Worm (Caenorhabditis elegans) whole organism, early embryonic: Measurements from ENCODE around the gene nlp-63.

Source experiments
- B0310.2 ChIP-seq: sonication (generic microtip); optimal IDR thresholded peaks from 2 replicates; lab custom pipeline; 2016; ENCODE audit warnings: mild to moderate bottlenecking, missing genetic modification characterization, missing compliant biosample characterization
- F13C5.2 ChIP-seq: sonication (generic microtip); optimal IDR thresholded peaks from 2 replicates; lab custom pipeline; 2017; ENCODE audit warnings: mild to moderate bottlenecking, missing genetic modification characterization, inconsistent platforms, missing compliant biosample characterization
- aly-1 ChIP-seq: sonication (generic microtip); optimal IDR thresholded peaks from 2 replicates; lab custom pipeline; 2016; ENCODE audit warnings: missing genetic modification characterization, missing compliant biosample characterization
- ama-1 ChIP-seq: fragments of 150-350 bp; optimal IDR thresholded peaks from 2 replicates; lab custom pipeline; 2014
- ceh-13 ChIP-seq: fragments of 200-800 bp; sonication (Bioruptor generic); optimal IDR thresholded peaks from 2 replicates; lab custom pipeline; 2018; ENCODE audit warnings: mild to moderate bottlenecking, missing genetic modification characterization, missing compliant biosample characterization
- ceh-36 ChIP-seq: sonication (generic microtip); optimal IDR thresholded peaks from 2 replicates; lab custom pipeline; 2016; ENCODE audit warnings: missing genetic modification characterization, inconsistent platforms, missing compliant biosample characterization
- ets-7 ChIP-seq: sonication (generic microtip); optimal IDR thresholded peaks from 2 replicates; lab custom pipeline; 2016; ENCODE audit warnings: missing genotype, missing genetic modification characterization, missing compliant biosample characterization
- flt-1 ChIP-seq: fragments of 200-800 bp; sonication (Bioruptor generic); IDR thresholded peaks from 2 replicates; pipeline ENCODE4 v1.3.6; 2022; ENCODE audit warnings: missing genetic modification characterization, missing compliant biosample characterization
- hmbx-1 ChIP-seq: sonication (generic microtip); optimal IDR thresholded peaks from 2 replicates; lab custom pipeline; 2016; ENCODE audit warnings: mild to moderate bottlenecking, missing genetic modification characterization, missing compliant biosample characterization
- hmg-4 ChIP-seq: fragments of 200-800 bp; sonication (Bioruptor generic); optimal IDR thresholded peaks from 2 replicates; lab custom pipeline; 2018; ENCODE audit warnings: mild to moderate bottlenecking, missing genetic modification characterization, missing compliant biosample characterization
- hnd-1 ChIP-seq: sonication (generic microtip); optimal IDR thresholded peaks from 2 replicates; lab custom pipeline; 2016; ENCODE audit warnings: missing genetic modification characterization, missing compliant biosample characterization
- pes-1 ChIP-seq: fragments of 200-800 bp; sonication (Bioruptor generic); IDR thresholded peaks from 2 replicates; pipeline ENCODE4 v1.3.6; 2022; ENCODE audit warnings: missing genetic modification reagents, missing genetic modification characterization, missing compliant biosample characterization
- scrt-1 ChIP-seq: fragments of 200-800 bp; sonication (Bioruptor generic); IDR thresholded peaks from 2 replicates; pipeline ENCODE4 v1.3.6; 2022; ENCODE audit warnings: missing genetic modification characterization, missing compliant biosample characterization
- sea-1 ChIP-seq: fragments of 200-800 bp; sonication (Bioruptor generic); conservative IDR thresholded peaks from 2 replicates; pipeline ENCODE4 v1.3.6; 2022; ENCODE audit warnings: missing genetic modification characterization, missing compliant biosample characterization
- tbx-11 ChIP-seq: fragments of 200-800 bp; sonication (Bioruptor generic); IDR thresholded peaks from 2 replicates; pipeline ENCODE4 v1.3.6; 2022; ENCODE audit warnings: missing genetic modification characterization, missing compliant biosample characterization
- tbx-37 ChIP-seq: fragments of 200-800 bp; sonication (Bioruptor generic); conservative IDR thresholded peaks from 2 replicates; pipeline ENCODE4 v1.3.6; 2022; ENCODE audit warnings: missing genetic modification reagents, missing genetic modification characterization, missing compliant biosample characterization
- tra-4 ChIP-seq: sonication (generic microtip); optimal IDR thresholded peaks from 2 replicates; lab custom pipeline; 2017; ENCODE audit warnings: missing genetic modification characterization, missing compliant biosample characterization

nlp-63 gene

DNA sequence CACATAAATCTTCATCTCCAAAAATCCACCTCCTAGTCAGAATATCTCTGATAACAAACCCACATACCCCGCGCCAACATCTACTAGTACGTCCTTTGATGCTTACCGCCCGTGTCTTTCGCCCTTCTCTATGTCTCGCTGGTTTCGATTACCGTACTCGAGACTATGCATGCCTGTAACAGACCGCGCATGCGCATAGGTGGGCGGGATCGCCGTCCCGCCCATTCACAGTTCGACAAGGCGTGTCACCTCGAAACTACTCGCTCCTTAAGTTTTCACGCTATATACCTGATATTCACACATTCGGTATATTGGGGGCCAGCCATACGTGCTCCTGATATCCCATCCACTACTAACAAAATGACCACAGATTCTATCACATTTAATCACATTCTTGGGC, 8.7 kb upstream of the nlp-63 start, which contains the start of gene pax-3:
pax-3 (plus strand) TSS at position 83 of the 400 bp plus-strand sequence.
- TF ChIP-seq hnd-1 (no peak), hmbx-1 (no peak), ceh-36 (tag; lab: Kevin White, UChicago) (no peak), F13C5.2 (tag; lab: Kevin White, UChicago) (no peak), tra-4 (tag; lab: Kevin White, UChicago) (no peak), B0310.2 (tag; lab: Kevin White, UChicago) (no peak), aly-1 (no peak)

DNA sequence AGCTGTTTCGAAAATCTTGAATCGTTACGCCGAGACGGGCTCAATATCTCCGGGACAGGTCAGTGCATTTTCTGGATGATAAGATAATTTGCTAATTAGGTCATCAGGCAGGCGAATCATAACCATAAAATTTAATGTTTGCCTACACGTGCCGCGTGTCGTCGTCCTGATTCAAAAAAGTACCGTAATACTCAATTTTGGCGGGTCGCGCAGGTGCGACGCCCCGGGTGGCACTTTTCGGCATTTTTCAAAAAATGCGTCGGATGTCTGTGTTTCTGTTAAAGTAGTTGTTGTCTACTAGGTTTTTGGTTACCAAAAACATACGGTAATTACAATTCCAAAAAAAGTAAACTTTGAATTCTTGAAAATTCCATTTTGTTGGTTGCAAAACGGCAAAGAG, 7.7 kb upstream of the nlp-63 start:
- TF ChIP-seq scrt-1 = no peak
- TF ChIP-seq sea-1 (GFP tag; lab: Robert Waterston, UW) = no peak
- TF ChIP-seq flt-1 (GFP tag; lab: Robert Waterston, UW) = no peak
- TF ChIP-seq ceh-13 (GFP tag; lab: Kevin White, UChicago) = no peak
- TF ChIP-seq B0310.2 (tag; lab: Kevin White, UChicago) = no peak
- no peak for TF ChIP-seq ama-1
- no peak for TF ChIP-seq ets-7 (tag; lab: Kevin White, UChicago)
- no peak for TF ChIP-seq tbx-37 (GFP tag; lab: Robert Waterston, UW)
- no peak for TF ChIP-seq pes-1
- no peak for TF ChIP-seq F13C5.2 (tag; lab: Kevin White, UChicago)
- TF ChIP-seq ceh-36 (tag; lab: Kevin White, UChicago) = no peak
- no peak for TF ChIP-seq tbx-11 (GFP tag; lab: Robert Waterston, UW)
- TF ChIP-seq hmg-4 (GFP tag; lab: Kevin White, UChicago) = no peak
- TF ChIP-seq hnd-1 = no peak
- no peak for TF ChIP-seq tra-4 (tag; lab: Kevin White, UChicago)
- no peak for TF ChIP-seq aly-1
- no peak for TF ChIP-seq hmbx-1

DNA sequence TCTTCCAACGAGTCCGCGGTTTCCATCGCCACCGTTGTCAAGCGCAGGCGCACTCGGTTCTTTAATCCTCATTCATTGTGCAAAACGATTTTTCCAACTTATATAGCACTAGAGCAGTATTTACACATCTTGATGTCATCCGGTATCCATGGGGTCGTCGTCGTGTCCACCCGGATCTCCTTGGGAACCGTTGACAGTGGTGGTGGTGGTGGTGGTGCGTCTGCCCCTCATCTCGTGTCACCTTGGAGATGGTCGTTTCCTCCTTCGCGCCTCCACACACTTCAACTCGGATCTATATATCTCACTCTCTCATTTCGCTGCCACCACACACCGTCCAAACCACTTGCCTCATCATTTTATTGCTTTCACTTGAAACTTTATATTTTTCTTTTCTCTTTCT, 7.6 kb downstream of the nlp-63 start:
- TF ChIP-seq scrt-1 (no peak), tbx-11 (GFP tag; lab: Robert Waterston, UW) (peak; percentile 50; the same call in 1 of the 2 replicates)

DNA sequence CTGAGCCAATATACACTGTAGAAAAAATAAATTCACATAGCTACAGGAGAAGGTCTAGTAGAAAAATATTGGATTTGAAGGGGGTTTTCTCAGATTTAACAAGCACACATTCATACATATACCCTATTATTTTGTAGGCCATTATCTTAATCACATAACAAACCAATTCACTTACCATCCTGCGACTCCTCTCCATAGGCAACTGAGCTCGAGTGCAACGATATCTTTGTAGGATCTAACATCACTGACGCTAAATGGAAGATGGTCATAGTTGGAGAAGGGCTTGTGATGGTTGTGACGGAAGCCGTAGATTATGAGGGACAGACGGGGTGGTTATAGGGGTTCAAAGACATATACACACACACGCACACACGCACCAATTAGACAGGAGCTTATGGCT, 8.9 kb downstream of the nlp-63 start:
- no peak for TF ChIP-seq ceh-36 (tag; lab: Kevin White, UChicago)
- TF ChIP-seq tbx-11 (GFP tag; lab: Robert Waterston, UW) = no peak
- TF ChIP-seq B0310.2 (tag; lab: Kevin White, UChicago) = no peak
- TF ChIP-seq scrt-1 = no peak
- TF ChIP-seq hmbx-1 = no peak
- no peak for TF ChIP-seq ceh-13 (GFP tag; lab: Kevin White, UChicago)
- no peak for TF ChIP-seq F13C5.2 (tag; lab: Kevin White, UChicago)

DNA sequence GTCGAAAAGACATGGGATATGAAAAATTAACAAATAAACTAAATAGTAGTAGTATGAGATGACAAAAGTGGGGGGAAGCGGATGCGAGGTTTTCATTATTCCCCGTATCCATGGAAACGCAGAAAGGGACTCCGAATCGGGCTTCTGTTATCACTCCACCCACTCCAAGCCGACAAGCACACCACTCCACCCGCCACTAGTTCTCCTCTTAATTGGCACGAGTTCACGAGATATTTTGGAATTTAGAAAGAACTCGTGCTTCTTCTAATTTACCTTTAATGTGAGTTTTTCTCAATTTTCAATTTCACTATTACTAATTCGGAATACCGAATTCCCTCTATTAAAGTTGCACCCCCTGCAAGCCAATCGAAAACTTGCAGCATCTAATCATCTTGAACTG, 11.2 kb downstream of the nlp-63 start:
- TF ChIP-seq hnd-1 (no peak), tra-4 (tag; lab: Kevin White, UChicago) (no peak), aly-1 (no peak), B0310.2 (tag; lab: Kevin White, UChicago) (no peak), sea-1 (GFP tag; lab: Robert Waterston, UW) (no peak), tbx-37 (GFP tag; lab: Robert Waterston, UW) (no peak), F13C5.2 (tag; lab: Kevin White, UChicago) (no peak), hmbx-1 (no peak), hmg-4 (GFP tag; lab: Kevin White, UChicago) (no peak), flt-1 (GFP tag; lab: Robert Waterston, UW) (no peak), ets-7 (tag; lab: Kevin White, UChicago) (no peak), scrt-1 (no peak)

DNA sequence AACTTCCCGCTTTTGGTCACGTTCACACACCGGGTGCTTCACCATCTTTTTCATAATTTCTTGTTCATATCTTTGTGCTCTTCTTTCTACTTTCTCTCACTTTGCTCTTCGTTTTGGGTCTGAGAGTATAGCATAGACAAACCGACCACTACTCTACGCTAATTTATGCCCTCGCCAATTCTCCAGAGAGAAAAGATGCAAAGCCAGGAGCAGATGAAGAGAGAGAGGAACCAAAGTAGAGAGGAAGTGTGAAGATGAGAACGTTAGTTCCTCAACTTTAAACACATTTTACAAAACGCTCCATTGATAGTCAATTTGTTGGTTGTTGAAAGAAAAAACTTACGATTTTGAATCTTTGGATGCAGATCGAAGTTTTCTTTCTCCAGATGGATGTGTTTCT, 12.5 kb downstream of the nlp-63 start:
- TF ChIP-seq B0310.2 (tag; lab: Kevin White, UChicago) = no peak

DNA sequence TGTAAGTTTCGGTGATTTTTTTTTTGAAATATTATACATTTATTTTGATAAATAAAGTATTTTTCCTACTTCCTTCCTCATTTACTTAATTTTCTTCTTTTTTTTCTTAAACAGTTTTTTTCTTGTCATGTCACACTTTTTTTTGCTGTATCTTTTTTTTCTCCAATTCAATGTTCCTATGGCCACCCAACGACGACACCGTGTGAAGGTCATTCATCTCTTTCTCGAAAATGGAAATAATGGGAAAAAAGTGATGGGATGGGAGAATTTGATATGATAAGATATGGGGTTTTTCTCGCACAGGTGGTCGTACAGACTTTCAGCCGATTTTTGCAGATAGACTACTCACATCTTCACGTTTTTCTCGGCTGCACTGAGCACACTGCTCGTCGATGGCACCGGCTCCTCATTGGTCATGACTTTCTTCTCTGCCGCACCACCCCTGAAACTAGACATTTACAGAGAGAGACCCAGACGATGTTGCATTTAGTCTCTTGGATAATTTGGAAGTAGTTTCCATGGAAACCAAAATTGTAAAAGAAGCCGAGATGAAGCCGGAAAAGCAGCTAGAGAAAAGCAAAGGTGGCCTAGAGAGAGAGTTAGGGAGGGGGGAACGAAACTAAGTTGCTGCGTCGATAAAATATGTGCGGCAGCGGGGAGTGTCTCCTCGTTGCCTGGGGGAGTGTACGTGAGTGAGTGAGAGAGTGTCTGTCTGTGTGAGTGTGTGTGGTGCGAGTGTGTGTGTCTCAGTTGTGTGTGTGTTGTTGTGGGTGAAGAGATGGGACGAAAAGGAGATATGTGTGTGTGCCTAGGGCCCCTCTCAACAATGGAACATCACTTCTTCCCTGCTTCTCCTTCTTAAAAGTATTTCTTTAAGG, 13.9 kb downstream of the nlp-63 start, which contains the start of gene daf-19:
daf-19 (minus strand) TSS at position 442 of the 878 bp plus-strand sequence.
- TF ChIP-seq hnd-1 (peak; percentile 24), hmg-4 (GFP tag; lab: Kevin White, UChicago) (peak; percentile 93), flt-1 (GFP tag; lab: Robert Waterston, UW) (peak; percentile 17; the same call in 1 of the 2 replicates), tbx-11 (GFP tag; lab: Robert Waterston, UW) (no peak), pes-1 (no peak), scrt-1 (peak; percentile 73; the same call in 1 of the 2 replicates), ets-7 (tag; lab: Kevin White, UChicago) (no peak), ceh-36 (tag; lab: Kevin White, UChicago) (peak; percentile 47), B0310.2 (tag; lab: Kevin White, UChicago) (peak; percentile 52), ama-1 (no peak), sea-1 (GFP tag; lab: Robert Waterston, UW) (0 out of 2 replicates have a peak, but pooled peaks have one; percentile 39), ceh-13 (GFP tag; lab: Kevin White, UChicago) (no peak), hmbx-1 (peak; percentile 26), F13C5.2 (tag; lab: Kevin White, UChicago) (peak; percentile 77), tra-4 (tag; lab: Kevin White, UChicago) (peak; percentile 62), tbx-37 (GFP tag; lab: Robert Waterston, UW) (no peak), aly-1 (peak; percentile 87)

DNA sequence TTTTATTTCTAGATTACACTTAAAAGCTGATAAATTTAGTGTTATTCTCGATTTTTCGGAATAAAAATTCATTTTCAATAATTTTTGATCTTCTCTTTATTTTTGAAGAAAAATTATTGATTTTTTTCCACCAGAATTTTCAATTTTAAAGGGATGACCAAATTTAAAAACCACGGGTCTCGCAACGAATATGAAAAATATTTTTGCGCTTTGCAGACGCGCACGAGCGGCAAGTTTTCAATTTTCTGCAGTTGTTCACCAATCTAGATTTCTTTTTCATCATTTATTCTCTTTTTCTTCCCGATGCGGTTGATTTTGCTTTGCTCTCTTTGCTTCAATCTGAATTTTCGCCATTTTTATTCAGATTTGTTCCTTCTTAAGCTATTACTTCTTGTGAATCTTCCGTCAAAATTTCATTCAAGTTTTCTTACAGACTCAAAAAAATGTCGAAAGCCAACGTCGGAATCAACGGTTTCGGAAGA, 15.7 kb downstream of the nlp-63 start, which contains the start of gene gpd-4:
gpd-4 (plus strand) TSS at position 432 of the 482 bp plus-strand sequence.
- TF ChIP-seq ama-1 (no peak), ceh-13 (GFP tag; lab: Kevin White, UChicago) (no peak), hnd-1 (no peak), tbx-11 (GFP tag; lab: Robert Waterston, UW) (no peak), aly-1 (no peak), ceh-36 (tag; lab: Kevin White, UChicago) (no peak), scrt-1 (no peak), F13C5.2 (tag; lab: Kevin White, UChicago) (no peak), pes-1 (no peak), flt-1 (GFP tag; lab: Robert Waterston, UW) (no peak), tra-4 (tag; lab: Kevin White, UChicago) (no peak), tbx-37 (GFP tag; lab: Robert Waterston, UW) (no peak), hmbx-1 (no peak)
